Fruit fly (Drosophila melanogaster): ENCODE data around the gene rictor.

DNA sequence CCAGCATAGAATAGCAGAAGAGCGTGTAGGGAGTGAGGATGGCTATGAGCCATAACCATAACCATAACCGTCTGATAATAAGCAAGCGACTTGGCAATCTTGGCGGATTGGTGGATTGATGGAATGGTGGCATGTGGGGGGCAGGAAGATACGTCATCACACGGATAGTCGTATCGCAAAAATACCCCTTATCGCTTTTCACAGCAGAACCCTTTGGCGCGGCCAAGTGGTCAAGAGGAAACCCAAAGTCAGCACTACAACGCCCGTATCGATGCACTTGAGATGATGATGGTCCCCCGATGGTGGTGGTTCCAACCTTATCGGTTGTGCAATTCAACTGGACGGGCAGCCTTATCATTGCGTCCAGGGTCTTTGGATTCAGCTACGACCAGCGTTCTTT, 24.4 kb upstream of the rictor start:
- no peak for TF ChIP-seq usp (GFP tag; optimal IDR thresholded peaks at IDR 0.05)
- no peak for TF ChIP-seq pan (optimal IDR thresholded peaks at IDR 0.05)
